Fruit fly (Drosophila melanogaster) whole organism, embryonic: ENCODE measurements around the gene mon2.
A peak's percentile ranks its signal among the peaks of the same experiment; 100 is the strongest.

ENCODE experiments used
- ATbp ChIP-seq: fragments of 200-800 bp; sonication (Bioruptor generic); optimal IDR thresholded peaks from 2 replicates; lab custom pipeline; 2017; ENCODE audit warnings: missing biosample characterization, mild to moderate bottlenecking, missing genetic modification characterization, missing genetic modification reagents
- Awh ChIP-seq: fragments of 200-800 bp; sonication (Bioruptor generic); IDR thresholded peaks from 2 replicates; pipeline ENCODE4, ENCODE4 v1.3.6; 2022; ENCODE audit warnings: missing biosample characterization, missing genetic modification characterization
- CG10565 ChIP-seq: fragments of 200-800 bp; sonication (Bioruptor generic); optimal IDR thresholded peaks from 3 replicates; lab custom pipeline; 2016; ENCODE audit warnings: missing biosample characterization, mild to moderate bottlenecking, missing genetic modification characterization
- CG10654 ChIP-seq: fragments of 200-800 bp; sonication (Bioruptor generic); optimal IDR thresholded peaks from 2 replicates; lab custom pipeline; 2016; ENCODE audit warnings: missing biosample characterization, missing genetic modification characterization
- CG12071 ChIP-seq: fragments of 200-800 bp; sonication (Bioruptor generic); optimal IDR thresholded peaks from 3 replicates; lab custom pipeline; 2018; ENCODE audit warnings: missing biosample characterization, mild to moderate bottlenecking, missing genetic modification characterization
- CG12236 ChIP-seq: fragments of 200-800 bp; sonication (Bioruptor generic); optimal IDR thresholded peaks from 2 replicates; lab custom pipeline; 2016; ENCODE audit warnings: missing biosample characterization, missing genetic modification characterization
- CG13287 ChIP-seq: fragments of 200-800 bp; sonication (Bioruptor generic); IDR thresholded peaks from 2 replicates; pipeline ENCODE4 v1.3.6; 2022; ENCODE audit warnings: missing biosample characterization, missing genetic modification characterization; ENCODE audit not compliant: partially characterized antibody
- CG1602 ChIP-seq: fragments of 200-800 bp; sonication (Bioruptor generic); optimal IDR thresholded peaks from 3 replicates; lab custom pipeline; 2016; ENCODE audit warnings: missing biosample characterization, missing genetic modification characterization
- CG3163 ChIP-seq: fragments of 200-800 bp; sonication (Bioruptor generic); optimal IDR thresholded peaks from 3 replicates; lab custom pipeline; 2016; ENCODE audit warnings: missing biosample characterization, missing genetic modification characterization
- CG3281 ChIP-seq: fragments of 200-800 bp; sonication (Bioruptor generic); optimal IDR thresholded peaks from 3 replicates; lab custom pipeline; 2017; ENCODE audit warnings: missing biosample characterization, mild to moderate bottlenecking, missing genetic modification characterization
- CG3838 ChIP-seq: fragments of 200-800 bp; sonication (Bioruptor generic); optimal IDR thresholded peaks from 3 replicates; lab custom pipeline; 2016; ENCODE audit warnings: missing biosample characterization, missing genetic modification characterization
- CG4820 ChIP-seq: fragments of 200-800 bp; sonication (Bioruptor generic); optimal IDR thresholded peaks from 3 replicates; lab custom pipeline; 2016; ENCODE audit warnings: missing biosample characterization, missing genetic modification characterization
- CG6175 ChIP-seq: fragments of 200-800 bp; sonication (Bioruptor generic); IDR thresholded peaks from 3 replicates; pipeline ENCODE4 v1.3.6; 2022; ENCODE audit warnings: missing biosample characterization, missing genetic modification characterization
- CG7745 ChIP-seq: fragments of 200-800 bp; sonication (Bioruptor generic); optimal IDR thresholded peaks from 2 replicates; lab custom pipeline; 2018; ENCODE audit warnings: missing biosample characterization, mild to moderate bottlenecking, missing genetic modification characterization, moderate library complexity
- CG8478 ChIP-seq: fragments of >200 bp; optimal IDR thresholded peaks from 2 replicates; lab custom pipeline; 2018
- CkIIα-i1 ChIP-seq: fragments of 200-800 bp; sonication (Bioruptor generic); IDR thresholded peaks from 2 replicates; pipeline ENCODE4 v1.3.6; 2022; ENCODE audit warnings: missing biosample characterization, missing genetic modification characterization
- Elba2 ChIP-seq: fragments of 200-800 bp; sonication (Bioruptor generic); optimal IDR thresholded peaks from 3 replicates; lab custom pipeline; 2016; ENCODE audit warnings: missing biosample characterization, missing genetic modification characterization
- Ets65A ChIP-seq: fragments of 200-800 bp; sonication (Bioruptor generic); peaks from one replicate; lab custom pipeline; 2016; ENCODE audit warnings: missing biosample characterization, missing genetic modification characterization
- Fer1 ChIP-seq: fragments of 200-800 bp; sonication (Bioruptor generic); optimal IDR thresholded peaks from 2 replicates; lab custom pipeline; 2017; ENCODE audit warnings: missing biosample characterization, mild to moderate bottlenecking, missing genetic modification characterization
- Hr39 ChIP-seq: fragments of >200 bp; optimal IDR thresholded peaks from 2 replicates; lab custom pipeline; 2017
- Max ChIP-seq: fragments of 200-800 bp; sonication (Bioruptor generic); optimal IDR thresholded peaks from 2 replicates; lab custom pipeline; 2016; ENCODE audit warnings: missing biosample characterization, mild to moderate bottlenecking, missing genetic modification characterization
- Med ChIP-seq: fragments of 200-800 bp; sonication (Bioruptor generic); peaks from one replicate; lab custom pipeline; 2016; ENCODE audit warnings: missing biosample characterization, missing genetic modification characterization, mild to moderate bottlenecking, inconsistent platforms, moderate library complexity
- Mrtf ChIP-seq: fragments of 200-800 bp; sonication (Bioruptor generic); IDR thresholded peaks from 3 replicates; pipeline ENCODE4 v1.3.6; 2022; ENCODE audit warnings: missing biosample characterization, missing genetic modification characterization
- NK7.1 ChIP-seq: fragments of 200-800 bp; sonication (Bioruptor generic); optimal IDR thresholded peaks from 3 replicates; lab custom pipeline; 2016; ENCODE audit warnings: missing biosample characterization, missing genetic modification characterization
- Neu2 ChIP-seq: fragments of 200-800 bp; sonication (Bioruptor generic); optimal IDR thresholded peaks from 3 replicates; lab custom pipeline; 2016; ENCODE audit warnings: missing biosample characterization, missing genetic modification characterization, borderline replicate concordance
- Opbp ChIP-seq: fragments of 200-800 bp; sonication (Bioruptor generic); IDR thresholded peaks from 3 replicates; pipeline ENCODE4 v1.3.6; 2022; ENCODE audit warnings: missing biosample characterization, missing genetic modification characterization; ENCODE audit not compliant: partially characterized antibody
- Rfx ChIP-seq: fragments of 200-800 bp; sonication (Bioruptor generic); IDR thresholded peaks from 2 replicates; pipeline ENCODE4 v1.3.6; 2022; ENCODE audit warnings: missing biosample characterization, missing genetic modification characterization
- Trl ChIP-seq, 3 experiments: fragments of >200 bp in 2 of 3; fragments of 200-800 bp in 1 of 3; sonication (Bioruptor generic) in 1 of 3; optimal IDR thresholded peaks; 2 replicates in 1 of 3; 3 replicates in 2 of 3; lab custom pipeline; 2016 to 2017; ENCODE audit warnings: missing biosample characterization in 1 of 3, missing genetic modification characterization in 1 of 3
- Vsx1 ChIP-seq: fragments of 200-800 bp; sonication (Bioruptor generic); optimal IDR thresholded peaks from 2 replicates; lab custom pipeline; 2017; ENCODE audit warnings: missing biosample characterization, mild to moderate bottlenecking, missing genetic modification characterization, missing genetic modification reagents
- ase ChIP-seq: fragments of 200-800 bp; sonication (Bioruptor generic); IDR thresholded peaks from 3 replicates; pipeline ENCODE4 v1.3.6; 2022; ENCODE audit warnings: missing biosample characterization, missing genetic modification characterization
- ash1 ChIP-seq: fragments of 200-800 bp; sonication (Bioruptor generic); optimal IDR thresholded peaks from 2 replicates; lab custom pipeline; 2018; ENCODE audit warnings: missing biosample characterization, mild to moderate bottlenecking, missing genetic modification characterization
- crol ChIP-seq: fragments of 200-800 bp; sonication (Bioruptor generic); IDR thresholded peaks from 2 replicates; pipeline ENCODE4 v1.3.6; 2022; ENCODE audit warnings: missing biosample characterization, missing genetic modification characterization
- jigr1 ChIP-seq: fragments of 200-800 bp; sonication (Bioruptor generic); IDR thresholded peaks from 3 replicates; pipeline ENCODE4 v1.3.6; 2022; ENCODE audit warnings: missing biosample characterization, missing genetic modification characterization
- klu ChIP-seq: fragments of 200-800 bp; sonication (Bioruptor generic); IDR thresholded peaks from 2 replicates; pipeline ENCODE4 v1.3.6; 2022; ENCODE audit warnings: missing biosample characterization, missing genetic modification characterization
- lbe ChIP-seq: fragments of 200-800 bp; sonication (Bioruptor generic); optimal IDR thresholded peaks from 2 replicates; lab custom pipeline; 2016; ENCODE audit warnings: missing biosample characterization, mild to moderate bottlenecking, missing genetic modification characterization
- luna ChIP-seq: fragments of 200-800 bp; sonication (Bioruptor generic); optimal IDR thresholded peaks from 2 replicates; lab custom pipeline; 2016; ENCODE audit warnings: missing biosample characterization, missing genetic modification characterization
- mirr ChIP-seq: fragments of 200-800 bp; sonication (Bioruptor generic); optimal IDR thresholded peaks from 3 replicates; lab custom pipeline; 2018; ENCODE audit warnings: missing biosample characterization, mild to moderate bottlenecking, missing genetic modification characterization
- pzg ChIP-seq: fragments of 200-800 bp; sonication (Bioruptor generic); optimal IDR thresholded peaks from 3 replicates; lab custom pipeline; 2018; ENCODE audit warnings: missing biosample characterization, mild to moderate bottlenecking, missing genetic modification characterization, moderate library complexity
- repo ChIP-seq: fragments of 200-800 bp; sonication (Bioruptor generic); optimal IDR thresholded peaks from 2 replicates; lab custom pipeline; 2016; ENCODE audit warnings: missing biosample characterization, missing genetic modification characterization
- ro ChIP-seq: fragments of 200-800 bp; sonication (Bioruptor generic); IDR thresholded peaks from 2 replicates; pipeline ENCODE4 v1.3.6; 2022; ENCODE audit warnings: missing biosample characterization, missing genetic modification characterization
- scrt ChIP-seq: fragments of 200-800 bp; sonication (Bioruptor generic); optimal IDR thresholded peaks from 2 replicates; lab custom pipeline; 2018; ENCODE audit warnings: missing biosample characterization, mild to moderate bottlenecking, missing genetic modification characterization, moderate library complexity
- wek ChIP-seq: fragments of 200-800 bp; sonication (Bioruptor generic); optimal IDR thresholded peaks from 3 replicates; lab custom pipeline; 2018; ENCODE audit warnings: missing biosample characterization, mild to moderate bottlenecking, missing genetic modification characterization, moderate library complexity
- zfh2 ChIP-seq: fragments of 200-800 bp; sonication (Bioruptor generic); optimal IDR thresholded peaks from 2 replicates; lab custom pipeline; 2016; ENCODE audit warnings: missing biosample characterization, missing genetic modification characterization

Gene mon2

dm6 chr2L:8104094-8104493 is 19.7 kb downstream of the mon2 start (continued):
- no peak for TF ChIP-seq lbe (GFP tag; lab: Kevin White, UChicago)
- peak; percentile 99 for TF ChIP-seq Vsx1 (GFP tag; lab: Kevin White, UChicago)
- peak; percentile 92 for TF ChIP-seq Awh (GFP tag; lab: Robert Waterston, UW)
- TF ChIP-seq crol (GFP tag; lab: Robert Waterston, UW), result peak; percentile 92
- no peak for TF ChIP-seq ro (GFP tag; lab: Robert Waterston, UW)
- no peak for TF ChIP-seq Max
- TF ChIP-seq CG7745 (tag; lab: Kevin White, UChicago), result peak; percentile 50
- peak; percentile 5 for TF ChIP-seq wek (GFP tag; lab: Kevin White, UChicago)
- no peak for TF ChIP-seq zfh2
- no peak for TF ChIP-seq pzg (GFP tag; lab: Kevin White, UChicago)
- no peak for TF ChIP-seq mirr (GFP tag; lab: Kevin White, UChicago)
- TF ChIP-seq CG3163 (GFP tag; lab: Kevin White, UChicago), result peak; percentile 15
- peak; percentile 23 for TF ChIP-seq Fer1 (GFP tag; lab: Kevin White, UChicago)
- no peak for TF ChIP-seq ash1 (GFP tag; lab: Kevin White, UChicago)
- peak; percentile 8; the same call in 1 of the 2 replicates for TF ChIP-seq CG13287 (GFP tag; lab: Robert Waterston, UW)
- no peak for TF ChIP-seq CG10654 (GFP tag; lab: Kevin White, UChicago)
- no peak for TF ChIP-seq ase

- TF ChIP-seq luna (GFP tag; lab: Kevin White, UChicago) (no peak), CG1602 (GFP tag; lab: Kevin White, UChicago) (no peak), Neu2 (no peak), CG12236 (no peak), CG4820 (no peak), Mrtf (GFP tag; lab: Robert Waterston, UW) (no peak), CG6175 (GFP tag; lab: Robert Waterston, UW) (no peak), Trl (optimal IDR thresholded peaks at IDR 0.05; lab: Kevin White, UChicago) (peak; percentile 21 to 44), Trl (GFP tag; optimal IDR thresholded peaks at IDR 0.05; lab: Kevin White, UChicago) (no peak), mirr (GFP tag; lab: Kevin White, UChicago) (no peak), jigr1 (GFP tag; lab: Robert Waterston, UW) (no peak), repo (GFP tag; lab: Kevin White, UChicago) (no peak), CG10565 (GFP tag; lab: Kevin White, UChicago) (no peak), Med (GFP tag; lab: Kevin White, UChicago) (peak; percentile 76), Hr39 (peak; percentile 100), Rfx (GFP tag; lab: Robert Waterston, UW) (no peak), CG12071 (GFP tag; lab: Kevin White, UChicago) (no peak), Ets65A (GFP tag; lab: Kevin White, UChicago) (no peak), klu (no peak), ATbp (no peak), NK7.1 (GFP tag; lab: Kevin White, UChicago) (no peak), CG3838 (GFP tag; lab: Kevin White, UChicago) (no peak), CkIIα-i1 (GFP tag; lab: Robert Waterston, UW) (0 out of 2 replicates have a peak, but pooled peaks have one; percentile 21), CG3281 (no peak), scrt (GFP tag; lab: Kevin White, UChicago) (no peak), Elba2 (GFP tag; lab: Kevin White, UChicago) (no peak), Opbp (GFP tag; lab: Robert Waterston, UW) (no peak), CG8478 (lab: Kevin White, UChicago) (peak; percentile 85)
Observed at dm6 chr2L:8103073-8103472, 20.7 kb downstream of the mon2 start.
